Fruit fly (Drosophila melanogaster): Measurements from ENCODE around the gene Clp.

Gene Clp

DNA sequence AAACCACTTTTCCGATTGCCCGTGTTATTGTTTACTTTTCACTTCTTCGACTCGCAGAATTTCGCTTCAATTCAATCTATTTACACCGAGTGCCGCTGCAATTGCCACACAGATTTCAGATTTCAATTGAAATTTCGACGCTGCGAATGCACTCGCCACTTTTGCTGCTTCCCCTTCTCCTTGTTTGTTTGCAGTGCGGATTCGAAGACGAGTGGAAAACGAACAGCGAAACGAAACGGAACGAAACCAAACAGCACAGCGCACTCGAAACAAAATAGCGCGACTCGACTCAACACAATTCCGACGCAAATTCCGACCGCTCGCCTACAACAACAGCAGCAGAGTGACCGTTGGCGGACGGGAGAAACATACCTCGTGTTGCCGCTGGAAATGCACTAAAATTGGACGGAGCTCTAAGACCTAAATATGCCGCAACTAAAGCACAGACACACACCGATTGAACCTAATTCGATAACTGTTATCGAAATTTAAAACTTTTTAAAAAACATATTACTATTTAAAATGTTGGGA, 31.0 kb downstream of the Clp start, which contains the start of gene drongo (continued):
- TF ChIP-seq CG3726 (GFP tag; IDR thresholded peaks at IDR 0.05), result no peak
- TF ChIP-seq Sox102F (GFP tag; optimal IDR thresholded peaks at IDR 0.05), result no peak
- TF ChIP-seq Side (GFP tag; optimal IDR thresholded peaks at IDR 0.05), result no peak
- no peak for TF ChIP-seq CG12942 (GFP tag; optimal IDR thresholded peaks at IDR 0.05)
- no peak for TF ChIP-seq CG30431 (GFP tag; optimal IDR thresholded peaks at IDR 0.05)
- TF ChIP-seq CG4707 (GFP tag; optimal IDR thresholded peaks at IDR 0.05), result peak; percentile 38
- TF ChIP-seq hb (GFP tag; IDR thresholded peaks at IDR 0.05; ENCODE audit: partially characterized antibody), result no peak
- peak; percentile 90 for TF ChIP-seq HLHmδ (GFP tag; optimal IDR thresholded peaks at IDR 0.05)
- peak; percentile 68 for TF ChIP-seq CG15601 (tag; optimal IDR thresholded peaks at IDR 0.05)
- TF ChIP-seq CG10274 (GFP tag; optimal IDR thresholded peaks at IDR 0.05), result no peak
- TF ChIP-seq CG1529 (GFP tag; optimal IDR thresholded peaks at IDR 0.05), result peak; percentile 16
- TF ChIP-seq fru (optimal IDR thresholded peaks at IDR 0.05), result no peak
- peak in 1 of 2 experiments; percentile 29 for TF ChIP-seq Pdp1 (GFP tag; optimal IDR thresholded peaks at IDR 0.05)
- peak; percentile 64 for TF ChIP-seq mirr (GFP tag; optimal IDR thresholded peaks at IDR 0.05)
- peak; percentile 12 for TF ChIP-seq CG11398 (GFP tag; optimal IDR thresholded peaks at IDR 0.05)
- TF ChIP-seq CG31224 (GFP tag; IDR thresholded peaks at IDR 0.05), result no peak
- TF ChIP-seq gsb-n (tag; optimal IDR thresholded peaks at IDR 0.05), result peak; percentile 39
- no peak for TF ChIP-seq CG11085 (GFP tag; IDR thresholded peaks at IDR 0.05)
- TF ChIP-seq Xrp1 (GFP tag; IDR thresholded peaks at IDR 0.05), result 0 out of 2 replicates have a peak, but pooled peaks have one; percentile 30
- peak; percentile 7 for TF ChIP-seq Sry-β (GFP tag; optimal IDR thresholded peaks at IDR 0.05)
- peak; percentile 65 for TF ChIP-seq CG13624 (GFP tag; optimal IDR thresholded peaks at IDR 0.05)
- no peak for TF ChIP-seq crp (GFP tag; optimal IDR thresholded peaks at IDR 0.05)
- TF ChIP-seq gcm (GFP tag; optimal IDR thresholded peaks at IDR 0.05), result peak; percentile 33
- no peak for TF ChIP-seq ato (GFP tag; IDR thresholded peaks at IDR 0.05; ENCODE audit: partially characterized antibody)
- TF ChIP-seq CG12391 (tag; optimal IDR thresholded peaks at IDR 0.05), result peak; percentile 61
- TF ChIP-seq CG4328 (GFP tag; optimal IDR thresholded peaks at IDR 0.05), result peak; percentile 20
- TF ChIP-seq bab2 (GFP tag; optimal IDR thresholded peaks at IDR 0.05), result peak; percentile 27
- TF ChIP-seq sna (GFP tag; IDR thresholded peaks at IDR 0.05; ENCODE audit: partially characterized antibody), result peak; percentile 52; the same call in 1 of the 2 replicates
- no peak for TF ChIP-seq CG6689 (GFP tag; IDR thresholded peaks at IDR 0.05)
- peak; percentile 76 for TF ChIP-seq CG10543 (GFP tag; optimal IDR thresholded peaks at IDR 0.05)
- TF ChIP-seq MBD-R2 (GFP tag; IDR thresholded peaks at IDR 0.05), result peak; percentile 37
- no peak for TF ChIP-seq prd (optimal IDR thresholded peaks at IDR 0.05)
- 0 out of 3 replicates have a peak, but pooled peaks have one; percentile 15 for TF ChIP-seq prd (GFP tag; IDR thresholded peaks at IDR 0.05)
- TF ChIP-seq CG7357 (GFP tag; IDR thresholded peaks at IDR 0.05), result 0 out of 3 replicates have a peak, but pooled peaks have one; percentile 20
- TF ChIP-seq Fer1 (GFP tag; optimal IDR thresholded peaks at IDR 0.05), result peak; percentile 54
- no peak for TF ChIP-seq CG6765 (GFP tag; optimal IDR thresholded peaks at IDR 0.05)
- no peak for TF ChIP-seq unpg (GFP tag; optimal IDR thresholded peaks at IDR 0.05)
- no peak for TF ChIP-seq ssp (GFP tag; IDR thresholded peaks at IDR 0.05)
- no peak for TF ChIP-seq luna (GFP tag; optimal IDR thresholded peaks at IDR 0.05)
- no peak for TF ChIP-seq CG18764 (GFP tag; optimal IDR thresholded peaks at IDR 0.05)
- no peak for TF ChIP-seq CG8388 (GFP tag; optimal IDR thresholded peaks at IDR 0.05)
- no peak for TF ChIP-seq CG7786 (GFP tag; optimal IDR thresholded peaks at IDR 0.05)
- no peak for TF ChIP-seq CG4854 (GFP tag; optimal IDR thresholded peaks at IDR 0.05)
- TF ChIP-seq D19A (tag; optimal IDR thresholded peaks at IDR 0.05), result peak; percentile 2
- TF ChIP-seq Meics (GFP tag; optimal IDR thresholded peaks at IDR 0.05), result peak; percentile 11
- TF ChIP-seq CG9609 (GFP tag; optimal IDR thresholded peaks at IDR 0.05), result peak; percentile 2
- TF ChIP-seq insv (GFP tag; optimal IDR thresholded peaks at IDR 0.05), result peak in 1 of 2 experiments; percentile 54
- TF ChIP-seq CG2116 (GFP tag; optimal IDR thresholded peaks at IDR 0.05), result peak; percentile 55
- peak; percentile 25 for TF ChIP-seq grau (tag; optimal IDR thresholded peaks at IDR 0.05)
- no peak for TF ChIP-seq Optix (GFP tag; IDR thresholded peaks at IDR 0.05)
